Fruit fly (Drosophila melanogaster) whole organism, adult: ENCODE measurements around the gene Glos.

ENCODE experiments used
- CG12768 ChIP-seq: fragments of 200-800 bp; sonication (Bioruptor generic); optimal IDR thresholded peaks from 2 replicates; lab custom pipeline; 2017; ENCODE audit warnings: missing biosample characterization, missing genetic modification characterization, mild to moderate bottlenecking, moderate library complexity, missing genetic modification reagents
- CG14711 ChIP-seq: fragments of 200-800 bp; sonication (Bioruptor generic); optimal IDR thresholded peaks from 2 replicates; lab custom pipeline; 2018; ENCODE audit warnings: missing biosample characterization, mild to moderate bottlenecking, missing genetic modification characterization, moderate library complexity
- CG7045 ChIP-seq: fragments of 200-800 bp; sonication (Bioruptor generic); optimal IDR thresholded peaks from 2 replicates; lab custom pipeline; 2017; ENCODE audit warnings: missing biosample characterization, mild to moderate bottlenecking, missing genetic modification characterization
- CG7101 ChIP-seq: fragments of 200-800 bp; sonication (Bioruptor generic); optimal IDR thresholded peaks from 2 replicates; lab custom pipeline; 2018; ENCODE audit warnings: missing biosample characterization, mild to moderate bottlenecking, missing genetic modification characterization, moderate library complexity
- Clk ChIP-seq: fragments of 200-800 bp; sonication (Bioruptor generic); optimal IDR thresholded peaks from 2 replicates; lab custom pipeline; 2017; ENCODE audit warnings: missing biosample characterization, missing genetic modification characterization
- Crg-1 ChIP-seq: fragments of 200-800 bp; sonication (Bioruptor generic); optimal IDR thresholded peaks from 2 replicates; lab custom pipeline; 2016; ENCODE audit warnings: missing biosample characterization, missing genetic modification characterization
- Hr96 ChIP-seq: fragments of 200-800 bp; sonication (Bioruptor generic); optimal IDR thresholded peaks from 2 replicates; lab custom pipeline; 2016; ENCODE audit warnings: missing biosample characterization, missing genetic modification characterization
- bab1 ChIP-seq: fragments of 200-800 bp; sonication (Bioruptor generic); optimal IDR thresholded peaks from 3 replicates; lab custom pipeline; 2019; ENCODE audit warnings: missing biosample characterization, mild to moderate bottlenecking, missing genetic modification characterization, moderate library complexity
- cic ChIP-seq: fragments of 200-800 bp; sonication (Bioruptor generic); optimal IDR thresholded peaks from 2 replicates; lab custom pipeline; 2017; ENCODE audit warnings: missing biosample characterization, mild to moderate bottlenecking, missing genetic modification characterization, moderate library complexity
- kay ChIP-seq: fragments of 200-800 bp; sonication (Bioruptor generic); peaks from one replicate; lab custom pipeline; 2016; ENCODE audit warnings: missing biosample characterization, missing genetic modification characterization, borderline replicate concordance
- ovo ChIP-seq: fragments of 200-800 bp; sonication (Bioruptor generic); optimal IDR thresholded peaks from 2 replicates; lab custom pipeline; 2016; ENCODE audit warnings: missing biosample characterization, missing genetic modification characterization
- pad ChIP-seq: fragments of 200-800 bp; sonication (Bioruptor generic); optimal IDR thresholded peaks from 3 replicates; lab custom pipeline; 2017; ENCODE audit warnings: missing biosample characterization, missing genetic modification characterization, mild to moderate bottlenecking, moderate library complexity, missing genetic modification reagents
- toe ChIP-seq: fragments of 200-800 bp; sonication (Bioruptor generic); optimal IDR thresholded peaks from 2 replicates; lab custom pipeline; 2016; ENCODE audit warnings: missing biosample characterization, missing genetic modification characterization

DNA sequence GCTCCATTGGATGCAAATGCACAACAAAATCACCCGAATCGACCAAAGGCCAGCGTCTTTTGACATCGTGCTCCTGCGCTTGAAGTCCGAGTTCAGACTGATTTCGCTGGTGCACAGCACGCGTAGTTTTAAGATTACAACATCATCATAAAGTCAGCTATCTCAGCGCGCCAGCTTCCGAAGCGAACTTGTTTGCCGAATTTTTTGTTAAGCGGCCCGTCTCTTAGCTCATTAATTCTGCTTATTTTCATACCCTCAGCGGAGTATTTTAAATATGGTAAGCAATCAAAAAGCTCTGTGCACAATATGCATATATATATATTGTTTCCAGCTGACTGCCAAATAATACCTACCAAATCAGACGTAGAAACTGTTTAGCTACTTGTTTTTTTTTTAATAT, 34.9 kb downstream of the Glos start, which contains the start of gene CG6414:
- TF ChIP-seq kay (no peak), Hr96 (GFP tag; lab: Kevin White, UChicago) (no peak), bab1 (no peak), Crg-1 (GFP tag; lab: Kevin White, UChicago) (no peak), CG14711 (no peak), ovo (GFP tag; lab: Kevin White, UChicago) (no peak), Clk (GFP tag; lab: Kevin White, UChicago) (no peak), pad (GFP tag; lab: Kevin White, UChicago) (no peak), toe (GFP tag; lab: Kevin White, UChicago) (no peak), CG12768 (GFP tag; lab: Kevin White, UChicago) (no peak), CG7101 (no peak), cic (GFP tag; lab: Kevin White, UChicago) (no peak), CG7045 (GFP tag; lab: Kevin White, UChicago) (no peak)
